Worm (Caenorhabditis elegans) whole organism, L2 larva: Measurements from ENCODE around the gene fat-5.

Experiments used
- C34F6.9 ChIP-seq: fragments of 150-350 bp; optimal IDR thresholded peaks from 2 replicates; lab custom pipeline; 2014; ENCODE audit warnings: missing biosample characterization, missing genetic modification characterization
- F13H6.1 ChIP-seq: sonication (generic microtip); optimal IDR thresholded peaks from 2 replicates; lab custom pipeline; 2016; ENCODE audit warnings: missing genetic modification characterization, missing compliant biosample characterization
- R02D3.7 ChIP-seq: fragments of 150-350 bp; optimal IDR thresholded peaks from 2 replicates; lab custom pipeline; 2014; ENCODE audit warnings: missing biosample characterization, missing genetic modification characterization
- Y55F3AM.14 ChIP-seq: fragments of 200-800 bp; sonication (Bioruptor generic); optimal IDR thresholded peaks from 2 replicates; lab custom pipeline; 2018; ENCODE audit warnings: mild to moderate bottlenecking, missing genetic modification characterization, missing compliant biosample characterization
- ZK546.5 ChIP-seq: sonication (generic microtip); optimal IDR thresholded peaks from 2 replicates; lab custom pipeline; 2017; ENCODE audit warnings: missing biosample characterization, missing genetic modification characterization
- alr-1 ChIP-seq: fragments of 150-350 bp; optimal IDR thresholded peaks from 2 replicates; lab custom pipeline; 2014; ENCODE audit warnings: missing biosample characterization, missing genetic modification characterization
- aly-2 ChIP-seq: fragments of 150-350 bp; optimal IDR thresholded peaks from 2 replicates; lab custom pipeline; 2014; ENCODE audit warnings: missing biosample characterization, missing genetic modification characterization
- ama-1 ChIP-seq: fragments of 150-350 bp; optimal IDR thresholded peaks from 2 replicates; lab custom pipeline; 2018; ENCODE audit warnings: inconsistent platforms
- blmp-1 ChIP-seq: sonication (generic microtip); optimal IDR thresholded peaks from 2 replicates; lab custom pipeline; 2017; ENCODE audit warnings: missing genetic modification characterization, mild to moderate bottlenecking, missing compliant biosample characterization, antibody characterized with exemption, moderate library complexity; ENCODE audit not compliant: insufficient read depth
- ceh-16 ChIP-seq: fragments of 150-350 bp; optimal IDR thresholded peaks from 2 replicates; lab custom pipeline; 2014; ENCODE audit warnings: missing biosample characterization, missing genetic modification characterization
- ceh-82 ChIP-seq: fragments of 150-350 bp; optimal IDR thresholded peaks from 2 replicates; lab custom pipeline; 2014; ENCODE audit warnings: missing biosample characterization, missing genetic modification characterization
- egl-27 ChIP-seq: sonication (generic microtip); optimal IDR thresholded peaks from 3 replicates; lab custom pipeline; 2017; ENCODE audit warnings: missing biosample characterization, missing genetic modification reagents, missing genetic modification characterization
- elt-3 ChIP-seq: sonication (generic microtip); optimal IDR thresholded peaks from 2 replicates; lab custom pipeline; 2017; ENCODE audit warnings: missing biosample characterization, missing genetic modification characterization
- gmeb-1 ChIP-seq: fragments of 150-350 bp; optimal IDR thresholded peaks from 2 replicates; lab custom pipeline; 2014; ENCODE audit warnings: missing biosample characterization, missing genetic modification characterization
- lin-11 ChIP-seq: fragments of 150-350 bp; sonication (generic microtip); optimal IDR thresholded peaks from 2 replicates; lab custom pipeline; 2014; ENCODE audit warnings: missing biosample characterization, missing genetic modification characterization, inconsistent platforms, mixed read lengths
- lin-13 ChIP-seq: fragments of 150-350 bp; optimal IDR thresholded peaks from 2 replicates; lab custom pipeline; 2014; ENCODE audit warnings: missing biosample characterization, missing genetic modification reagents, missing genetic modification characterization
- lin-39 ChIP-seq: fragments of 150-350 bp; optimal IDR thresholded peaks from 2 replicates; lab custom pipeline; 2014; ENCODE audit warnings: missing biosample characterization, missing genetic modification reagents, missing genetic modification characterization
- lsy-2 ChIP-seq, 2 experiments: fragments of 150-350 bp in 1 of 2; sonication (generic microtip) in 1 of 2; optimal IDR thresholded peaks; 2 replicates each; lab custom pipeline; 2014 to 2017; ENCODE audit warnings: missing biosample characterization in 2 of 2, missing genetic modification characterization in 2 of 2
- mab-5 ChIP-seq: fragments of 150-350 bp; optimal IDR thresholded peaks from 2 replicates; lab custom pipeline; 2014; ENCODE audit warnings: missing biosample characterization, missing genetic modification characterization
- mdl-1 ChIP-seq, 2 experiments: fragments of 150-350 bp in 1 of 2; sonication (generic microtip) in 1 of 2; optimal IDR thresholded peaks; 2 replicates each; lab custom pipeline; 2017; ENCODE audit warnings: missing biosample characterization in 2 of 2, missing genetic modification characterization in 2 of 2
- nhr-10 ChIP-seq: sonication (generic microtip); optimal IDR thresholded peaks from 2 replicates; lab custom pipeline; 2017; ENCODE audit warnings: missing biosample characterization, missing genetic modification characterization
- nhr-11 ChIP-seq: fragments of 150-350 bp; optimal IDR thresholded peaks from 2 replicates; lab custom pipeline; 2014; ENCODE audit warnings: missing biosample characterization, missing genetic modification characterization
- nhr-12 ChIP-seq: fragments of 150-350 bp; optimal IDR thresholded peaks from 2 replicates; lab custom pipeline; 2014; ENCODE audit warnings: missing biosample characterization, missing genetic modification characterization
- nhr-129 ChIP-seq: fragments of 150-350 bp; optimal IDR thresholded peaks from 2 replicates; lab custom pipeline; 2014; ENCODE audit warnings: missing biosample characterization, missing genetic modification characterization
- nhr-21 ChIP-seq: fragments of 150-350 bp; optimal IDR thresholded peaks from 2 replicates; lab custom pipeline; 2014; ENCODE audit warnings: missing biosample characterization, missing genetic modification characterization
- nhr-23 ChIP-seq: fragments of 150-350 bp; optimal IDR thresholded peaks from 2 replicates; lab custom pipeline; 2014; ENCODE audit warnings: missing biosample characterization, missing genetic modification reagents, missing genetic modification characterization
- nhr-237 ChIP-seq: fragments of 150-350 bp; optimal IDR thresholded peaks from 2 replicates; lab custom pipeline; 2014; ENCODE audit warnings: missing biosample characterization, missing genetic modification characterization
- nhr-25 ChIP-seq: fragments of 150-350 bp; sonication (generic microtip); optimal IDR thresholded peaks from 3 replicates; lab custom pipeline; 2014; ENCODE audit warnings: missing biosample characterization, missing genetic modification characterization
- nhr-6 ChIP-seq: fragments of 150-350 bp; optimal IDR thresholded peaks from 2 replicates; lab custom pipeline; 2014; ENCODE audit warnings: missing biosample characterization, missing genetic modification characterization
- nhr-77 ChIP-seq: fragments of 150-350 bp; optimal IDR thresholded peaks from 2 replicates; lab custom pipeline; 2014; ENCODE audit warnings: missing biosample characterization, missing genetic modification characterization
- peb-1 ChIP-seq: fragments of 150-350 bp; optimal IDR thresholded peaks from 2 replicates; lab custom pipeline; 2014; ENCODE audit warnings: missing biosample characterization, missing genetic modification characterization
- sem-4 ChIP-seq: fragments of 150-350 bp; optimal IDR thresholded peaks from 2 replicates; lab custom pipeline; 2014; ENCODE audit warnings: missing biosample characterization, missing genetic modification reagents, missing genetic modification characterization
- sma-9 ChIP-seq, 2 experiments: fragments of 150-350 bp in 1 of 2; sonication (generic microtip) in 1 of 2; optimal IDR thresholded peaks; 2 replicates each; lab custom pipeline; 2014 to 2016; ENCODE audit warnings: missing genetic modification characterization in 2 of 2, mild to moderate bottlenecking in 1 of 2, missing biosample characterization in 1 of 2, missing compliant biosample characterization in 1 of 2, missing genetic modification reagents in 1 of 2, moderate library complexity in 1 of 2
- unc-39 ChIP-seq: fragments of 150-350 bp; optimal IDR thresholded peaks from 2 replicates; lab custom pipeline; 2014; ENCODE audit warnings: missing biosample characterization, missing genetic modification characterization
- unc-55 ChIP-seq: fragments of 150-350 bp; sonication (generic microtip); optimal IDR thresholded peaks from 3 replicates; lab custom pipeline; 2014; ENCODE audit warnings: missing biosample characterization, missing genetic modification reagents, missing genetic modification characterization
- unc-62 ChIP-seq: fragments of 150-350 bp; optimal IDR thresholded peaks from 2 replicates; lab custom pipeline; 2014; ENCODE audit warnings: missing biosample characterization, missing genetic modification reagents, missing genetic modification characterization
- zag-1 ChIP-seq: fragments of 150-350 bp; optimal IDR thresholded peaks from 2 replicates; lab custom pipeline; 2014; ENCODE audit warnings: missing biosample characterization, missing genetic modification characterization
- ztf-1 ChIP-seq: fragments of 200-800 bp; sonication (Bioruptor generic); conservative IDR thresholded peaks from 2 replicates; pipeline ENCODE4 v1.3.6; 2022; ENCODE audit warnings: missing genetic modification characterization, missing compliant biosample characterization
- ztf-4 ChIP-seq: fragments of 150-350 bp; optimal IDR thresholded peaks from 2 replicates; lab custom pipeline; 2014; ENCODE audit warnings: missing biosample characterization, missing genetic modification characterization

Gene fat-5

DNA sequence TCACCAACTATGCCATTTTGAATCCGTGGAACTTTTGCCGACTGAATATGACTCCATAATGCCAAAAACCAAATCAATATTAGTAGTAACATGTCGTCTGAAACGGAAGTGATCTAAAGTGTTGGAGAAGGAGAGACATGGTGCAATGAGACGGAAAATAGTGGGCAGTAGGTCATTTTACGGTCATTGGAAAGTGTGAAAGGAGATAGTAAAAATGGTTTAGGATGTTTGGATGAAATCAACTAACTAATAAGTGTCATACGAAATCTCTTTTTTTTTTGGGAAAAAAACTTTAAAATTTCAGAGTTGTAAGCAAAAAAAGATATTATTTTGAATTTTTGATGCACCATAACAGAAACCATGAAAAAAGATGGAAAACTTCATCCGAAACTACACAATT, 15.0 kb downstream of the fat-5 start, which contains the start of gene cutl-4:
Gene cutl-4, minus strand, starts transcription at position 101 of the 400 bp plus-strand sequence.
- TF ChIP-seq gmeb-1 (no peak), aly-2 (tag; lab: Kevin White, UChicago) (no peak), ceh-16 (no peak), lin-13 (no peak), ztf-4 (tag; lab: Kevin White, UChicago) (no peak), ama-1 (lab: Kevin White, UChicago) (no peak), unc-39 (tag; lab: Kevin White, UChicago) (no peak), nhr-12 (tag; lab: Kevin White, UChicago) (no peak), peb-1 (tag; lab: Kevin White, UChicago) (no peak), elt-3 (tag; lab: Kevin White, UChicago) (no peak), ZK546.5 (tag; lab: Kevin White, UChicago) (no peak), R02D3.7 (tag; lab: Kevin White, UChicago) (no peak), nhr-21 (tag; lab: Kevin White, UChicago) (no peak), zag-1 (tag; lab: Kevin White, UChicago) (no peak), nhr-25 (tag; lab: Kevin White, UChicago) (no peak), alr-1 (tag; lab: Kevin White, UChicago) (no peak), egl-27 (tag; lab: Kevin White, UChicago) (no peak), ztf-1 (GFP tag; lab: Robert Waterston, UW) (no peak)

DNA sequence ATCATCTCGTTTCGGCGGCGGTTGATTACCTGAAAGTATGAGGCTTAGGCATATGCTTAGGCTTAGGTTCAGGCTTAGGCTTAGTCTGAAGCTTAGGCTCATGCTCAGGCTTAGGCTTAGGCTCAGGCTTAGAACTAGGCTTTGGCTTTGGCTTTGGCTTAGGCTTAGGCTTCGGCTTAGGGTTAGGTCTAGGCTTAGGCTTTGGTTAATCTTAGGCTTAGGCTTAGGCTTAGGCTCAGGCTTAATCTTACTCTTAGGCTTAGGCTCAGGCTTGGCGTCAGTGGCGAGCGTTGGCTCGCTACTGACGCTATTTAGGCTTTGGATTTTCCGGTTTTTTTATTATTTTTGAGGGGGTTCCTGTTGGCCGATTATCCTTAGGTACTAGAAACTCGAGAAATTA, 19.0 kb downstream of the fat-5 start:
- no peak for TF ChIP-seq Y55F3AM.14 (GFP tag; lab: Kevin White, UChicago)
- TF ChIP-seq nhr-23 (tag; lab: Kevin White, UChicago): no peak
- TF ChIP-seq unc-62 (GFP tag; lab: Kevin White, UChicago): no peak
- no peak for TF ChIP-seq nhr-6

DNA sequence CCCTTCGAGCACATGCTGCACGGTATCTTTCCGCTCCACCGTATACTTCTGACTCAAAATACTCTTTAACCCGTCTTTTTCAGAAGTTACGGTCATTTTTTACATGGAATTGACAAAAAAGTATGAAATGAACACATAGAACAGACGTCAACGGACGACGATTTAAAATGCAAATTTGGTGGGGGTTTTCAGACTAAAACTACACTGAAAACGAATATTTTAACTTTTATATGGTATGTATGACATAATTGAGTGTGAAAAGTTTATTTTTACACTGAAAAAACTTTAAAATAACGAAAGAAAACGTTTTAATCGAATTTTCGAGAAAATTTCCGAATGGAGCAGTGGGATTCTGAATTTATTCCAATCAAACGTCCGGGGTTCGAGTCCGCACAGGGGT, 22.2 kb downstream of the fat-5 start, which contains the start of gene twk-36:
Gene twk-36, minus strand, starts transcription at position 101 of the 400 bp plus-strand sequence.
- TF ChIP-seq nhr-129 (no peak), mdl-1 (tag; optimal IDR thresholded peaks at IDR 0.05; lab: Kevin White, UChicago) (no peak), nhr-77 (tag; lab: Kevin White, UChicago) (no peak), C34F6.9 (tag; lab: Kevin White, UChicago) (no peak), ztf-4 (tag; lab: Kevin White, UChicago) (no peak), unc-55 (GFP tag; lab: Kevin White, UChicago) (no peak), nhr-25 (tag; lab: Kevin White, UChicago) (no peak), zag-1 (tag; lab: Kevin White, UChicago) (no peak), nhr-237 (tag; lab: Kevin White, UChicago) (no peak), nhr-23 (tag; lab: Kevin White, UChicago) (no peak), lin-39 (no peak), nhr-10 (tag; lab: Kevin White, UChicago) (no peak), nhr-6 (no peak), nhr-11 (no peak), lsy-2 (tag; optimal IDR thresholded peaks at IDR 0.05; lab: Kevin White, UChicago) (no peak), gmeb-1 (no peak), ZK546.5 (tag; lab: Kevin White, UChicago) (no peak), mab-5 (no peak)

DNA sequence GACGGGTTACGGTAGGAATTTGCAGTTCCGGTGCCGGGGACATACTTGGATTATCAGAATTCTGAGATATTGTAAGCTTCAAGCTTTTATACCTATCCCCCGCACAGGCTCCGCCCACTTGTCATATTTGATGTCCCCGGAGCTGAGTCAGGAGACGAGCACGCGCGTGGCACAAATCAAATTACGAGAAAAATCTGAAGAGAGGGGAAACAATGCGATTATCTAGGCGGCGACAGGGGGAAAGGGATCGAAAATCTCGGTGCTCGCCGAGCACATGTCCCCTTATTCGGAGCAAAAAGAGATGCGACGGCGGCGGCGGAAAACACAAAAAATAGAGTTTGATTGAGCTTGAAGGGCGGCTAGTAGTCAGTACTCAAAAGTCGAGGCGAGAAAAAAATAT, 24.4 kb downstream of the fat-5 start, which contains the start of gene R12G8.1:
Gene R12G8.1, minus strand, starts transcription at position 63 of the 400 bp plus-strand sequence.
- TF ChIP-seq unc-62 (GFP tag; lab: Kevin White, UChicago): no peak
- no peak for TF ChIP-seq elt-3 (tag; lab: Kevin White, UChicago)
- TF ChIP-seq sma-9 (GFP tag; optimal IDR thresholded peaks at IDR 0.05; lab: Kevin White, UChicago): peak; percentile 45
- TF ChIP-seq sma-9 (tag; optimal IDR thresholded peaks at IDR 0.05; lab: Kevin White, UChicago): no peak
- TF ChIP-seq alr-1 (tag; lab: Kevin White, UChicago): no peak
- no peak for TF ChIP-seq lin-11
- peak; percentile 5 for TF ChIP-seq sem-4 (tag; lab: Kevin White, UChicago)
- peak; percentile 33 for TF ChIP-seq F13H6.1 (tag; lab: Kevin White, UChicago)
- no peak for TF ChIP-seq nhr-129
- no peak for TF ChIP-seq egl-27 (tag; lab: Kevin White, UChicago)
- peak in 1 of 2 experiments; percentile 5 for TF ChIP-seq mdl-1 (tag; optimal IDR thresholded peaks at IDR 0.05; lab: Kevin White, UChicago)
- no peak for TF ChIP-seq mab-5
- TF ChIP-seq blmp-1 (tag; lab: Kevin White, UChicago): no peak
- no peak for TF ChIP-seq nhr-6
- TF ChIP-seq ceh-82 (tag; lab: Kevin White, UChicago): no peak
- no peak for TF ChIP-seq lin-39
- no peak for TF ChIP-seq aly-2 (tag; lab: Kevin White, UChicago)
- TF ChIP-seq unc-39 (tag; lab: Kevin White, UChicago): no peak
- no peak for TF ChIP-seq ztf-4 (tag; lab: Kevin White, UChicago)
- no peak for TF ChIP-seq ceh-16
- TF ChIP-seq ama-1 (lab: Kevin White, UChicago): no peak
